Worm (Caenorhabditis elegans): ENCODE data around the gene ver-4.

ce11 chrX:10959136-10959535 is 23.0 kb upstream of the ver-4 start, which contains the start of gene K09C8.2:
- TF ChIP-seq nhr-76 (tag; optimal IDR thresholded peaks at IDR 0.05) (no peak), nhr-237 (tag; optimal IDR thresholded peaks at IDR 0.05) (no peak), pha-4 (tag; optimal IDR thresholded peaks at IDR 0.05) (no peak), unc-62 (GFP tag; optimal IDR thresholded peaks at IDR 0.05) (no peak), unc-39 (tag; optimal IDR thresholded peaks at IDR 0.05) (no peak), lin-13 (tag; optimal IDR thresholded peaks at IDR 0.05) (no peak), bed-3 (GFP tag; optimal IDR thresholded peaks at IDR 0.05) (no peak), ztf-11 (tag; optimal IDR thresholded peaks at IDR 0.05) (no peak), nhr-28 (tag; optimal IDR thresholded peaks at IDR 0.05) (no peak), elt-1 (tag; optimal IDR thresholded peaks at IDR 0.05; ENCODE audit: borderline replicate concordance, insufficient read depth) (no peak)

All from whole organism, mixed stage, embryonic.